Worm (Caenorhabditis elegans): ENCODE results near the gene gar-3.
A peak's percentile ranks its signal among the peaks of the same experiment; 100 is the strongest.

The gar-3 gene

DNA sequence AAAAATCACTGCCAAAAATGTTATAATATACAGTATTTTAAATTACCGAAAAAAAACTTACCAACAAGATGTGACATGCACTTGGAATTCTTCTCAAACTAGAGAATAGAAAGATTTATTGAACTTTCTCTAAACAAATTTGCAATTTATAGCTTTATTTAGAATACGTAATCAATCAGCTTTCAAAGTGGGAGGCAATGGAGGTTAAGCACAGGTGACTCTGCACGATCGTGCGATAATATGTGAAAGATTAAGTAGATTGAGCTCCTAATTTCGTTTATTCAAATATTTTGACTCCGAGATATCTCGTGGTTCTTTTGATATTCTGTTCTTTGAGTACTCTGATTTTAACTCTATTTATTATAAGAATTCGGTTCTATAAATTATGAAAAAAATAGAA lies 61.5 kb downstream of the gar-3 start, which contains the start of gene R02D5.6:
Gene R02D5.6 (minus strand): TSS at position 101 of the 400 bp plus-strand sequence.
- TF ChIP-seq xbp-1 (tag; optimal IDR thresholded peaks at IDR 0.05) (no peak), fkh-8 (tag; optimal IDR thresholded peaks at IDR 0.05) (peak; percentile 14)
